Fruit fly (Drosophila melanogaster) whole organism, embryonic: ENCODE measurements around the gene CG16779.
A peak's percentile ranks its signal among the peaks of the same experiment; 100 is the strongest.

Source experiments
- ATbp ChIP-seq: fragments of 200-800 bp; sonication (Bioruptor generic); optimal IDR thresholded peaks from 2 replicates; lab custom pipeline; 2017; ENCODE audit warnings: missing biosample characterization, mild to moderate bottlenecking, missing genetic modification characterization, missing genetic modification reagents
- Atf6 ChIP-seq: fragments of 200-800 bp; sonication (Bioruptor generic); IDR thresholded peaks from 2 replicates; pipeline ENCODE4 v1.3.6; 2022; ENCODE audit warnings: missing biosample characterization, missing genetic modification characterization
- CG10147 ChIP-seq: fragments of 200-800 bp; sonication (Bioruptor generic); optimal IDR thresholded peaks from 2 replicates; lab custom pipeline; 2019; ENCODE audit warnings: missing biosample characterization, mild to moderate bottlenecking, missing genetic modification characterization, moderate library complexity
- CG10209 ChIP-seq: fragments of 200-800 bp; sonication (Bioruptor generic); optimal IDR thresholded peaks from 3 replicates; lab custom pipeline; 2017; ENCODE audit warnings: missing biosample characterization, mild to moderate bottlenecking, missing genetic modification characterization, missing genetic modification reagents
- CG10431 ChIP-seq: fragments of 200-800 bp; sonication (Bioruptor generic); optimal IDR thresholded peaks from 3 replicates; lab custom pipeline; 2018; ENCODE audit warnings: missing biosample characterization, mild to moderate bottlenecking, missing genetic modification characterization
- CG11085 ChIP-seq: fragments of 200-800 bp; sonication (Bioruptor generic); IDR thresholded peaks from 2 replicates; pipeline ENCODE4 v1.3.6; 2022; ENCODE audit warnings: missing biosample characterization, missing genetic modification characterization
- CG11247 ChIP-seq: fragments of 200-800 bp; sonication (Bioruptor generic); IDR thresholded peaks from 2 replicates; pipeline ENCODE4 v1.3.6; 2022; ENCODE audit warnings: missing biosample characterization, missing genetic modification characterization
- CG11456 ChIP-seq: fragments of 200-800 bp; sonication (Bioruptor generic); IDR thresholded peaks from 3 replicates; pipeline ENCODE4 v1.3.6; 2022; ENCODE audit warnings: missing biosample characterization, missing genetic modification characterization
- CG15601 ChIP-seq: fragments of 200-800 bp; sonication (Bioruptor generic); optimal IDR thresholded peaks from 3 replicates; lab custom pipeline; 2019; ENCODE audit warnings: missing biosample characterization, mild to moderate bottlenecking, missing genetic modification characterization, moderate library complexity
- CG15696 ChIP-seq: fragments of 200-800 bp; sonication (Bioruptor generic); optimal IDR thresholded peaks from 2 replicates; lab custom pipeline; 2019; ENCODE audit warnings: missing biosample characterization, mild to moderate bottlenecking, missing genetic modification characterization, moderate library complexity
- CG17568 ChIP-seq: fragments of 200-800 bp; sonication (Bioruptor generic); optimal IDR thresholded peaks from 2 replicates; lab custom pipeline; 2018; ENCODE audit warnings: missing biosample characterization, mild to moderate bottlenecking, missing genetic modification characterization, moderate library complexity
- CG17912 ChIP-seq: fragments of 200-800 bp; sonication (Bioruptor generic); optimal IDR thresholded peaks from 2 replicates; lab custom pipeline; 2018; ENCODE audit warnings: missing biosample characterization, mild to moderate bottlenecking, missing genetic modification characterization
- CG1792 ChIP-seq: fragments of 200-800 bp; sonication (Bioruptor generic); optimal IDR thresholded peaks from 2 replicates; lab custom pipeline; 2016; ENCODE audit warnings: missing biosample characterization, missing genetic modification characterization
- CG18262 ChIP-seq: fragments of 200-800 bp; optimal IDR thresholded peaks from 3 replicates; lab custom pipeline; 2019; ENCODE audit warnings: missing biosample characterization, mild to moderate bottlenecking, missing genetic modification characterization, moderate library complexity
- CG30431 ChIP-seq: fragments of 200-800 bp; sonication (Bioruptor generic); optimal IDR thresholded peaks from 2 replicates; lab custom pipeline; 2017; ENCODE audit warnings: missing biosample characterization, missing genetic modification characterization
- CG3281 ChIP-seq: fragments of 200-800 bp; sonication (Bioruptor generic); optimal IDR thresholded peaks from 3 replicates; lab custom pipeline; 2017; ENCODE audit warnings: missing biosample characterization, mild to moderate bottlenecking, missing genetic modification characterization
- CG33557 ChIP-seq: fragments of 200-800 bp; sonication (Bioruptor generic); optimal IDR thresholded peaks from 2 replicates; lab custom pipeline; 2019; ENCODE audit warnings: missing biosample characterization, mild to moderate bottlenecking, missing genetic modification characterization, moderate library complexity
- CG4854 ChIP-seq: fragments of 200-800 bp; sonication (Bioruptor generic); optimal IDR thresholded peaks from 2 replicates; lab custom pipeline; 2016; ENCODE audit warnings: missing biosample characterization, missing genetic modification characterization, inconsistent platforms
- CG5245 ChIP-seq: fragments of 200-800 bp; sonication (Bioruptor generic); optimal IDR thresholded peaks from 3 replicates; lab custom pipeline; 2016; ENCODE audit warnings: missing biosample characterization, missing genetic modification characterization
- CG6854 ChIP-seq: fragments of 200-800 bp; sonication (Bioruptor generic); optimal IDR thresholded peaks from 3 replicates; lab custom pipeline; 2017; ENCODE audit warnings: missing biosample characterization, mild to moderate bottlenecking, missing genetic modification characterization
- CG8359 ChIP-seq: fragments of 200-800 bp; sonication (Bioruptor generic); optimal IDR thresholded peaks from 2 replicates; lab custom pipeline; 2017; ENCODE audit warnings: missing biosample characterization, mild to moderate bottlenecking, missing genetic modification characterization, borderline replicate concordance
- CG8478 ChIP-seq: fragments of >200 bp; optimal IDR thresholded peaks from 2 replicates; lab custom pipeline; 2018
- Dek ChIP-seq: fragments of 200-800 bp; sonication (Bioruptor generic); optimal IDR thresholded peaks from 3 replicates; lab custom pipeline; 2019; ENCODE audit warnings: missing biosample characterization, mild to moderate bottlenecking, missing genetic modification characterization, moderate library complexity
- Dref ChIP-seq: fragments of 200-800 bp; sonication (Bioruptor generic); IDR thresholded peaks from 2 replicates; pipeline ENCODE4 v1.3.6; 2022; ENCODE audit warnings: missing biosample characterization, missing genetic modification characterization
- E2f2 ChIP-seq: fragments of 200-800 bp; sonication (Bioruptor generic); IDR thresholded peaks from 2 replicates; pipeline ENCODE4 v1.3.6; 2022; ENCODE audit warnings: missing biosample characterization, missing genetic modification characterization
- Hr51 ChIP-seq, 2 experiments: fragments of 200-800 bp; sonication (Bioruptor generic); optimal IDR thresholded peaks; 2 replicates in 1 of 2; 3 replicates in 1 of 2; lab custom pipeline; 2016 to 2018; ENCODE audit warnings: missing biosample characterization in 2 of 2, missing genetic modification characterization in 2 of 2, mild to moderate bottlenecking in 1 of 2, moderate library complexity in 1 of 2
- Nf-YA ChIP-seq: fragments of 200-800 bp; sonication (Bioruptor generic); IDR thresholded peaks from 2 replicates; pipeline ENCODE4 v1.3.6; 2022; ENCODE audit warnings: missing biosample characterization, missing genetic modification characterization
- Sry-β ChIP-seq: fragments of 200-800 bp; sonication (Bioruptor generic); optimal IDR thresholded peaks from 2 replicates; lab custom pipeline; 2018; ENCODE audit warnings: missing biosample characterization, mild to moderate bottlenecking, missing genetic modification characterization, moderate library complexity
- abd-A ChIP-seq: fragments of 200-800 bp; sonication (Bioruptor generic); optimal IDR thresholded peaks from 3 replicates; lab custom pipeline; 2019; ENCODE audit warnings: missing biosample characterization, mild to moderate bottlenecking, missing genetic modification characterization, moderate library complexity
- bbx ChIP-seq: fragments of 200-800 bp; sonication (Bioruptor generic); IDR thresholded peaks from 2 replicates; pipeline ENCODE4 v1.3.6; 2022; ENCODE audit warnings: missing biosample characterization, missing genetic modification characterization; ENCODE audit not compliant: partially characterized antibody
- caup ChIP-seq: fragments of 200-800 bp; sonication (Bioruptor generic); optimal IDR thresholded peaks from 3 replicates; lab custom pipeline; 2017; ENCODE audit warnings: missing biosample characterization, mild to moderate bottlenecking, missing genetic modification characterization, moderate library complexity; ENCODE audit not compliant: severe bottlenecking
- dmrt11E ChIP-seq: fragments of 200-800 bp; sonication (Bioruptor generic); optimal IDR thresholded peaks from 3 replicates; lab custom pipeline; 2018; ENCODE audit warnings: missing biosample characterization, mild to moderate bottlenecking, missing genetic modification characterization, moderate library complexity
- dpn ChIP-seq, 2 experiments: fragments of 200-800 bp; sonication (Bioruptor generic); optimal IDR thresholded peaks; 3 replicates each; lab custom pipeline; 2016; ENCODE audit warnings: missing biosample characterization in 2 of 2, missing genetic modification characterization in 2 of 2
- fd102C ChIP-seq: fragments of 200-800 bp; sonication (Bioruptor generic); optimal IDR thresholded peaks from 2 replicates; lab custom pipeline; 2018; ENCODE audit warnings: missing biosample characterization, mild to moderate bottlenecking, missing genetic modification characterization, moderate library complexity
- gem ChIP-seq: fragments of 200-800 bp; sonication (Bioruptor generic); optimal IDR thresholded peaks from 2 replicates; lab custom pipeline; 2019; ENCODE audit warnings: missing biosample characterization, mild to moderate bottlenecking, missing genetic modification characterization, moderate library complexity
- gfzf ChIP-seq: fragments of 200-800 bp; sonication (Bioruptor generic); optimal IDR thresholded peaks from 2 replicates; lab custom pipeline; 2016; ENCODE audit warnings: missing biosample characterization, mild to moderate bottlenecking, missing genetic modification characterization, moderate library complexity
- grau ChIP-seq: fragments of 200-800 bp; optimal IDR thresholded peaks from 3 replicates; lab custom pipeline; 2019; ENCODE audit warnings: missing biosample characterization, mild to moderate bottlenecking, missing genetic modification characterization, moderate library complexity
- hkb ChIP-seq, 2 experiments: fragments of 200-800 bp in 1 of 2; fragments of >200 bp in 1 of 2; sonication (Bioruptor generic) in 1 of 2; IDR thresholded peaks in 1 of 2; optimal IDR thresholded peaks in 1 of 2; 2 replicates each; pipeline versions ENCODE4 v1.3.6 to Lab custom; 2017 to 2022; ENCODE audit warnings: missing biosample characterization in 1 of 2, missing genetic modification characterization in 1 of 2
- kay ChIP-seq: fragments of 200-800 bp; sonication (Bioruptor generic); optimal IDR thresholded peaks from 2 replicates; lab custom pipeline; 2016; ENCODE audit warnings: missing biosample characterization, missing genetic modification characterization
- onecut ChIP-seq: fragments of 200-800 bp; sonication (Bioruptor generic); IDR thresholded peaks from 2 replicates; pipeline ENCODE4 v1.3.6; 2022; ENCODE audit warnings: missing biosample characterization, missing genetic modification characterization
- p53 ChIP-seq: fragments of 200-800 bp; sonication (Bioruptor generic); optimal IDR thresholded peaks from 2 replicates; lab custom pipeline; 2016; ENCODE audit warnings: missing biosample characterization, missing genetic modification characterization
- pros ChIP-seq: fragments of 200-800 bp; sonication (Bioruptor generic); optimal IDR thresholded peaks from 3 replicates; lab custom pipeline; 2019; ENCODE audit warnings: missing biosample characterization, mild to moderate bottlenecking, missing genetic modification characterization, moderate library complexity
- ro ChIP-seq: fragments of 200-800 bp; sonication (Bioruptor generic); IDR thresholded peaks from 2 replicates; pipeline ENCODE4 v1.3.6; 2022; ENCODE audit warnings: missing biosample characterization, missing genetic modification characterization
- sd ChIP-seq: fragments of 200-800 bp; sonication (Bioruptor generic); optimal IDR thresholded peaks from 3 replicates; lab custom pipeline; 2018; ENCODE audit warnings: missing biosample characterization, mild to moderate bottlenecking, missing genetic modification characterization, moderate library complexity
- so ChIP-seq: fragments of 200-800 bp; sonication (Bioruptor generic); IDR thresholded peaks from 3 replicates; pipeline ENCODE4 v1.3.6; 2022; ENCODE audit warnings: missing biosample characterization, missing genetic modification characterization
- tgo ChIP-seq: fragments of 200-800 bp; sonication (Bioruptor generic); IDR thresholded peaks from 3 replicates; pipeline ENCODE4 v1.3.6; 2022; ENCODE audit warnings: missing biosample characterization, missing genetic modification characterization
- unc-4 ChIP-seq: fragments of 200-800 bp; sonication (Bioruptor generic); IDR thresholded peaks from 2 replicates; pipeline ENCODE4 v1.3.6; 2022; ENCODE audit warnings: missing biosample characterization, missing genetic modification characterization; ENCODE audit not compliant: partially characterized antibody
- yki ChIP-seq: fragments of >200 bp; optimal IDR thresholded peaks from 3 replicates; lab custom pipeline; 2018
- z ChIP-seq: fragments of 200-800 bp; sonication (Bioruptor generic); IDR thresholded peaks from 3 replicates; pipeline ENCODE4 v1.3.6; 2022; ENCODE audit warnings: missing biosample characterization, missing genetic modification characterization
- zfh1 ChIP-seq: fragments of 200-800 bp; sonication (Bioruptor generic); IDR thresholded peaks from 3 replicates; pipeline ENCODE4 v1.3.6; 2022; ENCODE audit warnings: missing biosample characterization, missing genetic modification characterization

The CG16779 gene

dm6 chr3R:9460488-9461150 is 32.9 kb downstream of the CG16779 start, which contains the start of gene GstZ2 (continued):
- no peak for TF ChIP-seq CG15601 (tag; lab: Kevin White, UChicago)
- no peak for TF ChIP-seq so (GFP tag; lab: Robert Waterston, UW)
- TF ChIP-seq grau (tag; lab: Kevin White, UChicago), result peak; percentile 72
- no peak for TF ChIP-seq tgo (GFP tag; lab: Robert Waterston, UW)
- TF ChIP-seq E2f2 (GFP tag; lab: Robert Waterston, UW), result peak; percentile 48
- TF ChIP-seq CG15696 (tag; lab: Kevin White, UChicago), result no peak
- TF ChIP-seq yki (lab: Kevin White, UChicago), result no peak
- no peak for TF ChIP-seq CG11456
- TF ChIP-seq onecut (GFP tag; lab: Robert Waterston, UW), result no peak
- no peak for TF ChIP-seq dpn (GFP tag; optimal IDR thresholded peaks at IDR 0.05; lab: Kevin White, UChicago)
- TF ChIP-seq CG17912 (GFP tag; lab: Kevin White, UChicago), result no peak
- TF ChIP-seq CG10147, result no peak
- TF ChIP-seq CG4854 (GFP tag; lab: Kevin White, UChicago), result no peak
- TF ChIP-seq hkb (optimal IDR thresholded peaks at IDR 0.05; lab: Kevin White, UChicago), result no peak
- TF ChIP-seq hkb (GFP tag; IDR thresholded peaks at IDR 0.05; lab: Robert Waterston, UW), result 0 out of 2 replicates have a peak, but pooled peaks have one; percentile 22
- TF ChIP-seq CG1792, result no peak
- no peak for TF ChIP-seq gfzf
- no peak for TF ChIP-seq Dref (GFP tag; lab: Robert Waterston, UW)
- TF ChIP-seq caup (GFP tag; lab: Kevin White, UChicago), result no peak
- TF ChIP-seq CG10431, result no peak
- no peak for TF ChIP-seq Sry-β (GFP tag; lab: Kevin White, UChicago)
- TF ChIP-seq Nf-YA (GFP tag; lab: Robert Waterston, UW), result no peak
- no peak for TF ChIP-seq p53 (GFP tag; lab: Kevin White, UChicago)
- no peak for TF ChIP-seq CG8359 (GFP tag; lab: Kevin White, UChicago)
- TF ChIP-seq CG18262, result no peak
- TF ChIP-seq CG30431, result no peak
- TF ChIP-seq CG11085 (GFP tag; lab: Robert Waterston, UW), result no peak
- TF ChIP-seq CG8478, result no peak
- TF ChIP-seq Dek (tag; lab: Kevin White, UChicago), result no peak
- no peak for TF ChIP-seq Hr51 (GFP tag; optimal IDR thresholded peaks at IDR 0.05; lab: Kevin White, UChicago)
- TF ChIP-seq gem, result no peak
- TF ChIP-seq unc-4 (GFP tag; lab: Robert Waterston, UW), result no peak
- TF ChIP-seq CG33557 (GFP tag; lab: Kevin White, UChicago), result no peak
- no peak for TF ChIP-seq dmrt11E
- TF ChIP-seq fd102C (GFP tag; lab: Kevin White, UChicago), result no peak
- TF ChIP-seq CG6854, result no peak
- TF ChIP-seq CG10209, result no peak
- TF ChIP-seq sd (tag; lab: Kevin White, UChicago), result no peak
- TF ChIP-seq bbx (GFP tag; lab: Robert Waterston, UW), result no peak
- TF ChIP-seq CG17568 (GFP tag; lab: Kevin White, UChicago), result no peak
- no peak for TF ChIP-seq CG11247 (GFP tag; lab: Robert Waterston, UW)
- TF ChIP-seq zfh1, result no peak
- TF ChIP-seq abd-A (tag; lab: Kevin White, UChicago), result no peak
- TF ChIP-seq pros (GFP tag; lab: Kevin White, UChicago), result no peak
- TF ChIP-seq CG3281 (GFP tag; lab: Kevin White, UChicago), result no peak
- no peak for TF ChIP-seq CG5245 (GFP tag; lab: Kevin White, UChicago)
- peak; percentile 72 for TF ChIP-seq z (GFP tag; lab: Robert Waterston, UW)
- TF ChIP-seq kay, result no peak
- TF ChIP-seq ATbp (GFP tag; lab: Kevin White, UChicago), result no peak
- no peak for TF ChIP-seq ro (GFP tag; lab: Robert Waterston, UW)
- no peak for TF ChIP-seq Atf6
